Fruit fly (Drosophila melanogaster): ENCODE results near the gene msps.

msps gene

DNA sequence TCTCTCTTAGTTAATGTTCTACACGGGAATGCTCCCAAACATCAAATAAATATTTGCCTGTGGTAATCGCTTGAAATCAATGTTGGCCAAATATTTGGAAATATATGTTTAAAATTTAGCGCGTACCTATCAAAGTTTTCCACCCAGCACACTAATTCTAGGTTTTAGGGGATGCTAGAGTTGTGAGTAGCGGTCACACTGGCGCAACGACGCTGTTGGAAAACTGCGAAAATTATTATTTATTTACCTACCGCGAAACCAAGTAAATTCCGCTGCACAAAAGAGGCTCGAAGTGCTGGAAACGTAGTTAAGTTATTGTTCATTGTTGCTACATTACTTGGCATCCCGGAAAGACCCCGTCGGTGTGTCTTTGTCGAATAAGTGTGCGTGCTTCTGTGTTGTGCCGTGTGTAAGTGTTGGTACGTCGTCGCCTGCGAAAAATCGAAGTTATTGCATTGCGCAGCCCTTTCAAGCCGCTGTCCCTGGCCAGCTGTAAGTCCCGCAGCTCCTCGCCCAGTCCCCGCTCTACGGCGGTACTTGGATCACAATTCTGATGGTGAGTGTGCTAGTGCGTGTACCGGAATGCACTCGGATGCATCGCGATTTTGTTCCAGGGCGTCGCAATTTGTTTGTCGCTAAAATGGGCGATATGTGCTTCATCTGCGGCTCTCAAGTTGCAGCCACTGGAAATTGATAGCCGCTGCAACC lies at the start of gene msps:
TSS of gene msps (plus strand) at position 181 of the 708 bp plus-strand sequence.
- TF ChIP-seq Myc (optimal IDR thresholded peaks at IDR 0.05) (no peak), ttk (optimal IDR thresholded peaks at IDR 0.05) (no peak), psq (optimal IDR thresholded peaks at IDR 0.05) (no peak), Sin3A (optimal IDR thresholded peaks at IDR 0.05) (no peak), h (optimal IDR thresholded peaks at IDR 0.05) (no peak), insv (optimal IDR thresholded peaks at IDR 0.05) (no peak)

DNA sequence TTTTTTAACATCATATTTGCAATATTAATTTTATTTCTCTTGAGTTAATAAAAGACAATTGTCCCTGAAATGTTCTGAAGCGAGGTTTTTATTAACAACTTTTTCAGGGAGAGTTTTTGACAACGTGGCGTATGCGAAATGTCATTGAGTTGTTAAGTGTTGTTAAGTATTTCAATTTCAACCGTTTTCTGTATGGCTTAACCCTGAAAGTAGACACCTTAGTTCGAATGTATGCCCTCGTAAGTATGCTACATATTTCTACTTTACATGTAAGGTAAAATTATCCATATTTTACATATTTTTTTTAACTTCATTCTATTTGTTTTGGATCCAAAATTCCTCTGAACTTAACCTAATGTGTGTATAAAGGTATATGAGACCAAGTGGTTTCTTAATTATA lies 46.6 kb upstream of the msps start:
- TF ChIP-seq Myc (optimal IDR thresholded peaks at IDR 0.05) = no peak
- TF ChIP-seq ttk (optimal IDR thresholded peaks at IDR 0.05) = no peak
- TF ChIP-seq h (optimal IDR thresholded peaks at IDR 0.05) = no peak
- TF ChIP-seq insv (optimal IDR thresholded peaks at IDR 0.05) = no peak
- TF ChIP-seq Sin3A (optimal IDR thresholded peaks at IDR 0.05) = no peak
- no peak for TF ChIP-seq psq (optimal IDR thresholded peaks at IDR 0.05)

DNA sequence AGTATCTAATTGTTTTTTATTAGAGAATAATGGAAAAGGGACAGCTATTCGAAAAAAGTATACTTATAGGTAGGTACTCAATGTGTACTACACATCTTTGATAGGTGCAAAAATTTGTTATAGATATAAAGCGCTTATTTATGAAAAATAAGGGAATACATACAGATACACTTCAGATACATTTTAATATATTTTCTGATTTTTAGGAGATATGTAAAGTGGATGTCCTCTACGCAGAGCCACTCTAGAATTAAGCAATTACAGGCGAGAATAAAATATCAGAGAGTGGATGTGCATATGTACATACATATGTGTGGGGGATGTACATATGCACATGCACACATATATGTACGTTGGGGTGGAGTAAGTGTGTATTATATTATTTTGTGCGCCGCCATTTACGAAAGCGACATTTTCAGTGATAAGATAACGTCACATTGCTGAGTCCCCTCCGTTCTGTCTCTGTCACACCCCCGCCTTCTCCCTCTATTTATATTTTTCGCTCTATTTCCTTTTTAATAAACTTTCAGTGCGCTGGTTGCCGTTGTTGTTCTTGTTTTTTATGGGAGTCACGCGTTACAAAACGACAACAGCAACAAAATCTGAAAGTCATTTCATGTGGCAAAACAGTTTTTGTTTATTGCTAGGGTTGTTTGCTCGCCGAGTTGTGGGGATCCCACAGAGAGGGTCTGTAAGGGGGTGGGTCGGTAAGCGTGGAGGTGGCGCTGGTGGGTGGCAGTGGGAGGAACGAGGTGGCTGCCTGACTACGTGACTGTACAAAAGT lies 45.7 kb upstream of the msps start:
- TF ChIP-seq Myc (optimal IDR thresholded peaks at IDR 0.05) = no peak
- no peak for TF ChIP-seq ttk (optimal IDR thresholded peaks at IDR 0.05)
- no peak for TF ChIP-seq insv (optimal IDR thresholded peaks at IDR 0.05)
- TF ChIP-seq psq (optimal IDR thresholded peaks at IDR 0.05) = no peak
- no peak for TF ChIP-seq h (optimal IDR thresholded peaks at IDR 0.05)
- no peak for TF ChIP-seq Sin3A (optimal IDR thresholded peaks at IDR 0.05)

DNA sequence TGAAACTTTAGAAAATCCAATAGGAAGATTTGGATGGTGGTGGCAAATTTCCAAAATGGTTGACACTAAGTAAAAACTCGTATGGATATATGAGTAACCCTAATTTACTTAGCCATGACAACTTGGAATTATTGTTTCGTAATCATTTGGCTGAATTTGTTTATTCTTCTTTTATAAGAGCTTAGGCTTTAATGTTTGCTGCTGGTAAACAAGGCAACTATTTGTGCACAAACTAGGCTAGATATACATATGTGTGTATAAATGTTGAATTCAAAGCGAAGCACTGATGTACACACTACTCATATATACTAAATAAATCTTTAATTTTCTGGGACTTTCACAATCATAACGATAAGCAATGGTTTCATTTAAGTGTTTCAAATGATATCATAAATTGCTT lies 44.7 kb upstream of the msps start:
- TF ChIP-seq h (optimal IDR thresholded peaks at IDR 0.05) (no peak), Sin3A (optimal IDR thresholded peaks at IDR 0.05) (no peak), insv (optimal IDR thresholded peaks at IDR 0.05) (no peak), psq (optimal IDR thresholded peaks at IDR 0.05) (no peak), Myc (optimal IDR thresholded peaks at IDR 0.05) (no peak), ttk (optimal IDR thresholded peaks at IDR 0.05) (no peak)

DNA sequence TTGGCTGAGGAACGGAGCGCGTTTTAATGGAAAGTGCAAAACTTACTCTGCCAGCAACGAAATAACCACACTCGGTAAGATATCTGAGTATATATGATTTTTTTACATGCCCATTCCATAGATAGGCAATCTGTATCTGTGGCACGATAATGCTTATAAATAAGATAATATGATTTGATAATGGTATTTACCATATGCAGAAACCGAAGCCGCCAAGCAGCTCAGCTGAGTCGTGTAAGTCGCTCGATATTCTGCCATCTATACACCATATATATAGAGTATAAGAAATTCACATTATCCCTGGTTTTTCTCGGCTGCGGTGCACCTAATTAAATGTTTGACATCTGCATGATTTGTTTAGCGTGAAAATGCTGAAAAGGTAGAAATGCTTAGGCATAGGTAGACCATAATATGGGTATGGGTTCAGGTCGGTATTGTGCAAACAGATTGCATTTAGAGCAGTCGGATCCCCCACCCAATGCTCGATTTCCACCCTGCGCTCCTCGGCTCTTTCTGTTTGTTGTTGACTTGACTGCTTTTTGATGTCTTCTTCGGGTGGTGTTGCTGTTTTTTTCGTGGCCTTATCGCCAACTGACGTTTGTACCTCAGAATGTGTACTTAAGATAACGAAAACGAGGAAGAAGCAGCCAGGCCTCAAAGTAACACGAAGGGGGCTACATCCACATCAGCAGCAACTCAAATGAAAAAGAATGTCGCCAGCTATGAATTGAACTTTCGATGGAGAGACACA lies 43.6 kb upstream of the msps start:
- TF ChIP-seq insv (optimal IDR thresholded peaks at IDR 0.05) = no peak
- TF ChIP-seq Sin3A (optimal IDR thresholded peaks at IDR 0.05) = no peak
- no peak for TF ChIP-seq ttk (optimal IDR thresholded peaks at IDR 0.05)
- no peak for TF ChIP-seq Myc (optimal IDR thresholded peaks at IDR 0.05)
- no peak for TF ChIP-seq h (optimal IDR thresholded peaks at IDR 0.05)
- no peak for TF ChIP-seq psq (optimal IDR thresholded peaks at IDR 0.05)

DNA sequence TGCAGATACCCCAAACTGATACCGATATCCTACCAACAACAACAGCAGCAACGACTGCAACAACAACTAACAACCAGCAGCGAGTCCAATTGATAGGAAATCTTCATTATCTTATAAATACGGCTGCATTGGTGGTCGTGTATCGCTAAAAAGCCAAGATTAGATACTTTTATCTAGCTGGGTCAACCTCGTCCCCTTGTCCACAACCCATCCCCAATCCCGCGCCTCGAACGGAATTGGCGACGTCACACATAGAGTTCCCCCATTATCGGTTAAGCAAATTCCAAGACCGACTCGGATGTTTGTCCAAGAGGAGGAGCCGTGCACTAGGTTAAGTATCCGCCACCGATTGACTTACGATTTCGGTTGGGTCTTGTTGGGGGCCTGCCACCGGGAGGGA lies 42.3 kb upstream of the msps start:
- TF ChIP-seq ttk (optimal IDR thresholded peaks at IDR 0.05) = no peak

DNA sequence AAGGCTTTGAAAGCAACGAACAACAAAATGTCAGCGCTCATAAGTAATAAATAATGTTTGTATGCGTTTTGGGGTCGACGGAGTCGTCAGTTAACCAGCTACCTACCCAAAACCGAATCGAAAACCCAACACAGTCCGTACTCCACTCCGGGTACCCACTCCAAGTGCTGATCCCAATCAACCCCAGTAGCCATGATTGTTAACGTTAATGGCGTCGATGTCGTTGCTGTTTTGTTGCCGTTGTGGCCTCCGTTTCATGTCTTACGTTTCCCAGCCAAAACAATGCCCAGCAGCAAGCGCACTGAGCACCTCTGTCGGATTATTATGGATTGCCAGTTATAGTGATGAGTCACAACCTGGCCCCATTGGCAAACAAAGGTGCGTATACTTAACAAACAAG lies 41.6 kb upstream of the msps start, which contains the start of gene GATAe:
TSS of gene GATAe (plus strand) at position 76 of the 400 bp plus-strand sequence.
- TF ChIP-seq Myc (optimal IDR thresholded peaks at IDR 0.05) (no peak), ttk (optimal IDR thresholded peaks at IDR 0.05) (no peak), psq (optimal IDR thresholded peaks at IDR 0.05) (no peak), Sin3A (optimal IDR thresholded peaks at IDR 0.05) (no peak), h (optimal IDR thresholded peaks at IDR 0.05) (no peak), insv (optimal IDR thresholded peaks at IDR 0.05) (no peak)

DNA sequence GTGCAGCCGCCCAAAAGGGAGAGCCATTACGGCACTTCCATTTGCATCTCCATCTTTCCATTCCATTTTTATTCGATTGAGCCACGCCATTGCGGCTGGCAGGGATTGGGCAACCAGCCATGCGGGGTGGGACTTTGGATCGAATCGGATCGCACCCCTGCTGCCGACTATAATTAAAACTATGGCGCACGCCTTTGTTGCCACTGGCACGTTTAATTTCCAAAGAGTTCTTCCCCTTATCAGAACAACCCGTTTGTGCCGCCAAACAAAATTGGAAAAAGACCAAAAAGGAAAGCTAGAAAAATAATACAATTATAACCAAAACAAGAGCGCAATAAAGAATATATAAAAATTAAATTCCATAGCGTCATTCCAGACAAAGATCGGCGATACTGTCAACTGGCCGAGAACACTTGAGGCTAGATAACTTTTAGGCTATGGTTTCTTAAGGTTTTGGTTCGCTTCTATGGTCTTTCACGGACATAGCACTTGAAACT lies 40.5 kb upstream of the msps start:
- TF ChIP-seq insv (optimal IDR thresholded peaks at IDR 0.05) (no peak), psq (optimal IDR thresholded peaks at IDR 0.05) (no peak), Myc (optimal IDR thresholded peaks at IDR 0.05) (no peak), h (optimal IDR thresholded peaks at IDR 0.05) (no peak), ttk (optimal IDR thresholded peaks at IDR 0.05) (no peak), Sin3A (optimal IDR thresholded peaks at IDR 0.05) (no peak)

DNA sequence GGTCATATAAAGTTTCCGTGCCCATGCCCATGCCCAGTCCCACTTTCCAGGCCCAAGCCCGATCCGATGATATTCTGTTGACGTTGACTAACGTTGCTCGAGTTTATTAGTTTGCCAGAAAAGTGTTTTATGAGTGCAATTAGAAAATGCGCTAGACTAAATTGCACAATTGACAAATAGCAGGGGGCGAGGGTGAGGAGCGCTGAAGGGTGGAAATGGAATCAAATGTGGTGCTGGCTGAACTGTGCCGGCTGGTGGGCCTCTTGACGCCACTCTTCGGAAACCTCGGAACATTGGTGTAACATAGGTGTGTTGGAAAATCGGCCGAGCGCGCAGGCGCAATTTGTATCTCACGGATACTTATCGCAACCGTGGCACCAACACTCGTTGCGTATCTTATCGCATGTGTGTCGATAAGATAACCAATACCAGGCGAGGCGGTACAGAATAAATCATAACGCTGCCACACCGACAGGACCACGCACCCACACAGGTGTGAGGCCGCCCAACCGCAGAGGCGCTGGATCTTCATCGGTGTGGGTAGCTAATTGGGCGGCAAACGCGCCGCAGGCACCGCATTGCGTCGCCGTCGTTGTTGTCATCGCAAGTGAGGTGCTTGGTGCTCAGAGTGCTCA lies 38.8 kb upstream of the msps start:
- TF ChIP-seq Myc (optimal IDR thresholded peaks at IDR 0.05) (no peak), h (optimal IDR thresholded peaks at IDR 0.05) (no peak), psq (optimal IDR thresholded peaks at IDR 0.05) (no peak), insv (optimal IDR thresholded peaks at IDR 0.05) (no peak), Sin3A (optimal IDR thresholded peaks at IDR 0.05) (no peak), ttk (optimal IDR thresholded peaks at IDR 0.05) (no peak)

DNA sequence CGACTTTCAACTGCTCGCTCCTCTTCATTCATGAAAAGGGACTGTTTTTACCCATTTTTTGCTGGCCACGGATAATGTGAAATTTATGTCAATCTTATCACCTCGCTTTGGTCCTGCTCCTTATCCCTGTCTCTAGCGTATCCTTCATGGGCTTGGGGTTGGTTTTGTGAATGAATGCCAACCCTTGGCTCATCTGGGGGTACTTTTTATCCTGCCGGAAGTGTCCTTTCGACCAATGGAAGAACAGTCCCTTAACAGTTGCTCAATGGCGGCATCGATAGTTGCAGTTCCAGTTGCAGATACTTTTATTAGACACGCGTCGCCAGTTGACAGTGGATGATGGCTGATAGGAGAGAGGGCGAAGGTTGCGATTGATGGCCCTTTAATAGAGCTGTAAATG lies 37.0 kb upstream of the msps start:
- TF ChIP-seq Myc (optimal IDR thresholded peaks at IDR 0.05) (no peak), insv (optimal IDR thresholded peaks at IDR 0.05) (no peak), Sin3A (optimal IDR thresholded peaks at IDR 0.05) (no peak)

DNA sequence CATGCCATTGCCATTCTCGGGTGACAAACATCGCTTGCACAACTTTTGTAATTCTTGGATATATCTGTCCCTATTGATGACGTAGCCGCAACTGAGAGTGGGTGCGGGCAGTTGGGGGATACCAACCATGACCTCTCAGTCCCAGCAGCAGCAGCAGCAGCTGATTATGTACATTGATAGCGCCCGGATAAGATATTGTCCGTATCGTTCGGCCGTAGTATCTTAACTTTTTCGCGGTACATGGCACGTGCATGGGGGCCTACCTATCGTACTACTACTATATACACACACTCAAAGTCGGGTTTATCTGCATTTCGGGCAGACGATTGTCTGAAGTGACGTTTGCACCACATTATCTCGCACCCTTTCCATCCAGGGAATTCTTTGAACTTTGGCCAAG lies 36.0 kb upstream of the msps start:
- TF ChIP-seq psq (optimal IDR thresholded peaks at IDR 0.05) = no peak
- no peak for TF ChIP-seq Sin3A (optimal IDR thresholded peaks at IDR 0.05)
- TF ChIP-seq h (optimal IDR thresholded peaks at IDR 0.05) = no peak
- TF ChIP-seq insv (optimal IDR thresholded peaks at IDR 0.05) = no peak
- no peak for TF ChIP-seq ttk (optimal IDR thresholded peaks at IDR 0.05)
- no peak for TF ChIP-seq Myc (optimal IDR thresholded peaks at IDR 0.05)

DNA sequence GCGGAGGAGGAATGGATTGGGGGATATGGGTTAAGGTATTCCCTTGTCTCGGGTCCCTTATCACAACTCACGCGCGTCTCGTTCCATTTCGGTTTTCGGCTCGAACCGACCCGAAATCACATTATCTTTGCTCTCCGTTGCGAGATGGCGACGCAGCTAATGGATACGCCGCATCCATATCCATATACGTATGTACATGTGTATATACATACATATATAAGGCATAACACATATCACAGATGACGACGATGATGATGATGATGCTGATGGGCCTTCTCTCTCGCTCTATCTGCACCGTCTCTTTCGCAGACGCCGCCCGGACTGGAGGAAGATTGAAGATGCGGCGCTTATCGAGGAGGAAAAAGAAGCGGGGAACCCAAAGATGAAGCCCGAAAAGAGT lies 28.6 kb upstream of the msps start:
- TF ChIP-seq psq (optimal IDR thresholded peaks at IDR 0.05) = no peak
- no peak for TF ChIP-seq Myc (optimal IDR thresholded peaks at IDR 0.05)
- no peak for TF ChIP-seq ttk (optimal IDR thresholded peaks at IDR 0.05)
- no peak for TF ChIP-seq h (optimal IDR thresholded peaks at IDR 0.05)
- TF ChIP-seq Sin3A (optimal IDR thresholded peaks at IDR 0.05) = no peak
- no peak for TF ChIP-seq insv (optimal IDR thresholded peaks at IDR 0.05)

All from Kc167 (cell line).